Comparison of ENCODE assay signal across 2 fruit fly cellular contexts in the genomic region with DNA sequence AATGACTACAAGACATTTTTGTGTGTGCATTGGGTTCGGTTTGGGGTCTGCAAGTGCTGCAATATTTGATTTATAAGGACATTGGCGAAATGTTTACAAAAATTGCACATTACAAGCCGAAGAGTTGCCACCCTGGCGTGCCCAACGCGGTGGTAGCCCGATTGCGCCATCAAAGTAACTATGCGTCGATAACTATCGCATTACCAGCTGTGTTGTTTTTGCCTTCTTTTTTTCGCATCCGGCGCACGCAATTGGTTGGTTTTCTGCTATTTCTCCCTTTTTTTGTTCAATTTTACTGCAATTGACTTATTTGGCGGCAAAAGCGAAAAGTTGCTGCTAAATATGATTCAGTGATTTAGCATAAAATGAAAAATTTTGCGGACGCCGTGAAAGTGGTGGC.
TF ChIP-seq lines count a peak whose summit lies in the region.

A gene (plus strand): TSS at position 220 of the 400 bp plus-strand sequence.

TF ChIP-seq in whole organism, embryonic, 481 proteins besides CTCF, POLR2A, EP300 and RAD21 (continued from another document and continues in another):
- TF ChIP-seq CG18764 (GFP tag; optimal IDR thresholded peaks at IDR 0.05; lab: Kevin White, UChicago) (peak; percentile 31), CG7786 (GFP tag; optimal IDR thresholded peaks at IDR 0.05; lab: Kevin White, UChicago) (peak; percentile 32), wek (GFP tag; optimal IDR thresholded peaks at IDR 0.05; lab: Kevin White, UChicago) (peak; percentile 24), CG42726 (GFP tag; IDR thresholded peaks at IDR 0.05; lab: Robert Waterston, UW; ENCODE audit: partially characterized antibody) (peak; percentile 70; the same call in 1 of the 2 replicates), CG8388 (GFP tag; optimal IDR thresholded peaks at IDR 0.05; lab: Kevin White, UChicago) (no peak), CG9817 (tag; optimal IDR thresholded peaks at IDR 0.05; lab: Kevin White, UChicago) (peak; percentile 58), oc (tag; optimal IDR thresholded peaks at IDR 0.05; lab: Kevin White, UChicago) (no peak), jumu (GFP tag; optimal IDR thresholded peaks at IDR 0.05; lab: Kevin White, UChicago) (no peak), CG3847 (GFP tag; IDR thresholded peaks at IDR 0.05; lab: Robert Waterston, UW) (peak; percentile 61), odd (GFP tag; optimal IDR thresholded peaks at IDR 0.05; lab: Kevin White, UChicago) (peak; percentile 70), Optix (GFP tag; IDR thresholded peaks at IDR 0.05; lab: Robert Waterston, UW) (0 out of 3 replicates have a peak, but pooled peaks have one; percentile 40), CG7839 (tag; optimal IDR thresholded peaks at IDR 0.05; lab: Kevin White, UChicago) (peak; percentile 31), CG18599 (GFP tag; optimal IDR thresholded peaks at IDR 0.05; lab: Kevin White, UChicago) (peak; percentile 74), CG7556 (GFP tag; optimal IDR thresholded peaks at IDR 0.05; lab: Kevin White, UChicago) (no peak), trh (GFP tag; optimal IDR thresholded peaks at IDR 0.05; lab: Kevin White, UChicago) (no peak), fd102C (GFP tag; optimal IDR thresholded peaks at IDR 0.05; lab: Kevin White, UChicago) (no peak), TFAM (GFP tag; optimal IDR thresholded peaks at IDR 0.05; lab: Kevin White, UChicago) (no peak), CG17361 (GFP tag; IDR thresholded peaks at IDR 0.05; lab: Robert Waterston, UW) (peak; percentile 30; the same call in 1 of the 3 replicates), HLH54F (GFP tag; optimal IDR thresholded peaks at IDR 0.05; lab: Kevin White, UChicago) (peak; percentile 45), CG4820 (GFP tag; optimal IDR thresholded peaks at IDR 0.05; lab: Kevin White, UChicago) (no peak), h (optimal IDR thresholded peaks at IDR 0.05; lab: Kevin White, UChicago) (no peak), Xbp1 (GFP tag; optimal IDR thresholded peaks at IDR 0.05; lab: Kevin White, UChicago) (peak; percentile 62), zfh2 (GFP tag; optimal IDR thresholded peaks at IDR 0.05; lab: Kevin White, UChicago) (peak; percentile 60), CG10462 (GFP tag; optimal IDR thresholded peaks at IDR 0.05; lab: Kevin White, UChicago) (no peak), CkIIα-i1 (GFP tag; IDR thresholded peaks at IDR 0.05; lab: Robert Waterston, UW) (0 out of 2 replicates have a peak, but pooled peaks have one; percentile 26), bsh (GFP tag; optimal IDR thresholded peaks at IDR 0.05; lab: Kevin White, UChicago) (peak in 1 of 2 experiments; percentile 21), CG12942 (GFP tag; optimal IDR thresholded peaks at IDR 0.05; lab: Kevin White, UChicago) (peak; percentile 44), lmd (GFP tag; IDR thresholded peaks at IDR 0.05; lab: Robert Waterston, UW) (no peak; the same call in 1 of the 2 replicates), Lim3 (GFP tag; IDR thresholded peaks at IDR 0.05; lab: Robert Waterston, UW) (no peak), vfl (GFP tag; optimal IDR thresholded peaks at IDR 0.05; lab: Kevin White, UChicago) (peak; percentile 35), slbo (GFP tag; IDR thresholded peaks at IDR 0.05; lab: Robert Waterston, UW) (peak; percentile 75), H15 (GFP tag; IDR thresholded peaks at IDR 0.05; lab: Robert Waterston, UW) (peak; percentile 44; the same call in 1 of the 3 replicates), CG6175 (GFP tag; IDR thresholded peaks at IDR 0.05; lab: Robert Waterston, UW) (peak; percentile 60; the same call in 1 of the 3 replicates), CG14014 (GFP tag; IDR thresholded peaks at IDR 0.05; lab: Robert Waterston, UW) (peak; percentile 60; the same call in 1 of the 2 replicates), NC2α (GFP tag; optimal IDR thresholded peaks at IDR 0.05; lab: Kevin White, UChicago) (no peak), CG15696 (tag; optimal IDR thresholded peaks at IDR 0.05; lab: Kevin White, UChicago) (no peak), ftz-f1 (GFP tag; optimal IDR thresholded peaks at IDR 0.05; lab: Kevin White, UChicago) (no peak), CG32532 (GFP tag; IDR thresholded peaks at IDR 0.05; lab: Robert Waterston, UW) (peak; percentile 83), CG12391 (tag; optimal IDR thresholded peaks at IDR 0.05; lab: Kevin White, UChicago) (peak; percentile 45), sens-2 (GFP tag; IDR thresholded peaks at IDR 0.05; lab: Robert Waterston, UW) (0 out of 2 replicates have a peak, but pooled peaks have one; percentile 31), Dad (GFP tag; optimal IDR thresholded peaks at IDR 0.05; lab: Kevin White, UChicago) (peak; percentile 45), CG6654 (GFP tag; optimal IDR thresholded peaks at IDR 0.05; lab: Kevin White, UChicago) (no peak), croc (GFP tag; conservative IDR thresholded peaks at IDR 0.05; lab: Robert Waterston, UW) (no peak), CG5245 (GFP tag; optimal IDR thresholded peaks at IDR 0.05; lab: Kevin White, UChicago) (peak; percentile 20), CG6813 (GFP tag; optimal IDR thresholded peaks at IDR 0.05; lab: Kevin White, UChicago) (peak; percentile 47), ATbp (GFP tag; optimal IDR thresholded peaks at IDR 0.05; lab: Kevin White, UChicago) (peak; percentile 16), Hey (tag; optimal IDR thresholded peaks at IDR 0.05; lab: Kevin White, UChicago) (peak; percentile 52), yki (optimal IDR thresholded peaks at IDR 0.05; lab: Kevin White, UChicago) (no peak), prd (optimal IDR thresholded peaks at IDR 0.05; lab: Kevin White, UChicago) (no peak), prd (GFP tag; IDR thresholded peaks at IDR 0.05; lab: Robert Waterston, UW) (peak; percentile 41; the same call in 1 of the 3 replicates), CG3281 (GFP tag; optimal IDR thresholded peaks at IDR 0.05; lab: Kevin White, UChicago) (peak; percentile 68), CG10979 (tag; optimal IDR thresholded peaks at IDR 0.05; lab: Kevin White, UChicago) (peak; percentile 25), Scr (GFP tag; IDR thresholded peaks at IDR 0.05; lab: Robert Waterston, UW; ENCODE audit: partially characterized antibody) (peak; percentile 73), mirr (GFP tag; optimal IDR thresholded peaks at IDR 0.05; lab: Kevin White, UChicago) (peak; percentile 86), corto (GFP tag; optimal IDR thresholded peaks at IDR 0.05; lab: Kevin White, UChicago) (no peak), btn (GFP tag; optimal IDR thresholded peaks at IDR 0.05; lab: Kevin White, UChicago) (peak; percentile 7), ind (GFP tag; optimal IDR thresholded peaks at IDR 0.05; lab: Kevin White, UChicago) (peak; percentile 40), dmrt11E (tag; optimal IDR thresholded peaks at IDR 0.05; lab: Kevin White, UChicago) (peak; percentile 44), CG10431 (GFP tag; optimal IDR thresholded peaks at IDR 0.05; lab: Kevin White, UChicago) (peak; percentile 39), dimm (GFP tag; IDR thresholded peaks at IDR 0.05; lab: Robert Waterston, UW) (no peak), insv (GFP tag; optimal IDR thresholded peaks at IDR 0.05; lab: Kevin White, UChicago) (peak in 1 of 2 experiments; percentile 43), CG9932 (GFP tag; IDR thresholded peaks at IDR 0.05; lab: Robert Waterston, UW) (peak; percentile 69)

TF ChIP-seq in whole organism, prepupa, 60 proteins besides CTCF, POLR2A, EP300 and RAD21 (continued from another document):
- TF ChIP-seq CG8319 (GFP tag; optimal IDR thresholded peaks at IDR 0.05; lab: Kevin White, UChicago) = peak; percentile 18
- no peak; the same call in 1 of the 2 replicates for TF ChIP-seq Gug (GFP tag; IDR thresholded peaks at IDR 0.05; lab: Robert Waterston, UW)
- TF ChIP-seq CG16779 (tag; optimal IDR thresholded peaks at IDR 0.05; lab: Kevin White, UChicago) = peak; percentile 11
- peak; percentile 36 for TF ChIP-seq CG32006 (GFP tag; optimal IDR thresholded peaks at IDR 0.05; lab: Kevin White, UChicago)
- peak; percentile 7 for TF ChIP-seq spab (GFP tag; optimal IDR thresholded peaks at IDR 0.05; lab: Kevin White, UChicago)
- peak; percentile 28 for TF ChIP-seq CG10669 (GFP tag; optimal IDR thresholded peaks at IDR 0.05; lab: Kevin White, UChicago)
- TF ChIP-seq Hr38 (GFP tag; optimal IDR thresholded peaks at IDR 0.05; lab: Kevin White, UChicago) = no peak
- TF ChIP-seq CG9139 (GFP tag; optimal IDR thresholded peaks at IDR 0.05; lab: Kevin White, UChicago) = peak; percentile 62
- peak; percentile 57 for TF ChIP-seq CG8632 (GFP tag; optimal IDR thresholded peaks at IDR 0.05; lab: Kevin White, UChicago)
- TF ChIP-seq Ets96B (tag; optimal IDR thresholded peaks at IDR 0.05; lab: Kevin White, UChicago) = peak; percentile 14
- no peak for TF ChIP-seq CG11294 (GFP tag; IDR thresholded peaks at IDR 0.05; lab: Robert Waterston, UW)
TF ChIP-seq in whole organism, prepupa: peak in this region for 47.
